Worm (Caenorhabditis elegans): ENCODE measurements around the gene perm-5.

Gene perm-5

DNA sequence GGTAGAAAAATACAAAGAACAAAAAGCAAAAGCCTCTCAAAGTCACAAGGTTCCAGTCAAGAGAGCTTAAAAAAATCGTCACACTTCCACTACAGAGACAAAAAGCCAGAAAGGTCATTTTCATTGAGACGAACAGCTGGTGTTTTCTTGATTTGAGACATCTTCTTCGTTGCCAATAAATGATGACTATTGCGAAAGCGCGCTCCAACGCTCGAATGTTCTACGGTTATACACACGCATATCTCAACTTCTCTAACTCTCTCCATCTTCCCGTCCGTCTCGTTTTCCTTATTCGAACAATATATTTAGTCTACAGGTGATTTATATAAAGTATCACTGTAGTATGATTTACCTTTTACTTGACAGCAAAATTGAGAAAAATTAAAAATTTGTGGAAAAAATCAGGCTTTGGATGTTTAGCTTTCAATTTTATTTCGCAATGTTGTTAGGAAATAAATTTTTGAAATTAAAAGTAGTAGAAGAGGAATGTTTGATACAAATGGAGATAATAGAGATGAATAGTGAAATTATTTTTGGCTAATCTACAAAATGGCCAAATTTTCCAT is 37.8 kb downstream of the perm-5 start (continued):
- peak; percentile 37 for TF ChIP-seq mes-2 (tag; optimal IDR thresholded peaks at IDR 0.05; ENCODE audit: poor library complexity, severe bottlenecking)
- TF ChIP-seq D1046.2 (GFP tag; IDR thresholded peaks at IDR 0.05), result no peak
- 0 out of 2 replicates have a peak, but pooled peaks have one; percentile 19 for TF ChIP-seq arid-1 (GFP tag; conservative IDR thresholded peaks at IDR 0.05)
- no peak for TF ChIP-seq lin-29 (GFP tag; IDR thresholded peaks at IDR 0.05)
- TF ChIP-seq ceh-20 (GFP tag; IDR thresholded peaks at IDR 0.05), result 0 out of 2 replicates have a peak, but pooled peaks have one; percentile 12
- no peak for TF ChIP-seq sdz-12 (GFP tag; optimal IDR thresholded peaks at IDR 0.05)
- peak in 1 of 2 experiments; percentile 5 for TF ChIP-seq daf-16 (GFP tag; optimal IDR thresholded peaks at IDR 0.05)
- peak; percentile 15 for TF ChIP-seq daf-16 (tag; optimal IDR thresholded peaks at IDR 0.05)
- TF ChIP-seq lsy-2 (tag; optimal IDR thresholded peaks at IDR 0.05), result peak in 1 of 2 experiments; percentile 59
- TF ChIP-seq hlh-30 (tag; optimal IDR thresholded peaks at IDR 0.05; ENCODE audit: insufficient read depth), result peak; percentile 47
- TF ChIP-seq nhr-10 (tag; optimal IDR thresholded peaks at IDR 0.05), result no peak
- TF ChIP-seq mxl-3 (GFP tag; optimal IDR thresholded peaks at IDR 0.05), result no peak
- peak; percentile 61 for TF ChIP-seq nhr-25 (tag; optimal IDR thresholded peaks at IDR 0.05; ENCODE audit: borderline replicate concordance, insufficient read depth)

DNA sequence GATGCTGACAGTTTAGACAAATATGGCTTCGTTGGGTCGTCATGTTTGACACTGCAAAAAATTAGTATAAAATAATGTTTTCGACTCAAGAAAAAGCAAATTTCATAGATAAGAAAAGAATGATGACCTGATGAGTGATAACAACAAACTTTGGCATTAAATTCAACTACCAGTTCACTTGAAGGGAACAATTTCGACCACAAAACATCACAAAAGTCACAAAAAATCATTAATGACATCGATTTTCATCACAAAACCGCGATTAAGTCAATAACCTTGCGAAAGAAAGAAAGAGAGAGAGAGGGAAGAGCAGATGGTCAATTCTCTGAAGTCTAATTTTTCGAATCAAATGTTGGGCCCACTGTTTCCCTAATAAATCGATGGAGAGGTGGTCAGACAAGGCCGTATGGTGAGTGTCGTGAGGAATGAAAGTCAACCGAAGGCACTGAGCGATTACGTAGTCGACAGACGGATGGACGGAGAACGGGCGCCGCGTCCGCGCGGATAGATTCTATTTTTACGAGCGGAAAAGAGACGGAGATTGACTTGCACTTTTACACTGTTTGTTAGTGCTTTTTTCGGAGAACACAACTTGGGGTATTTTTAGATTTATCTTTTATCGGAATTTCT is 38.8 kb downstream of the perm-5 start, which contains the start of gene bec-1:
Gene bec-1 (minus strand): TSS at position 51 of the 630 bp plus-strand sequence.
- TF ChIP-seq hlh-11 (tag; optimal IDR thresholded peaks at IDR 0.05), result peak; percentile 31
- TF ChIP-seq ceh-62 (tag; optimal IDR thresholded peaks at IDR 0.05), result no peak
- TF ChIP-seq dpl-1 (GFP tag; optimal IDR thresholded peaks at IDR 0.05), result no peak
- TF ChIP-seq pqm-1 (tag; optimal IDR thresholded peaks at IDR 0.05), result no peak
- no peak for TF ChIP-seq T20F7.1 (GFP tag; optimal IDR thresholded peaks at IDR 0.05)
- TF ChIP-seq rbr-2 (tag; optimal IDR thresholded peaks at IDR 0.05), result no peak
- TF ChIP-seq mxl-3 (GFP tag; optimal IDR thresholded peaks at IDR 0.05), result peak; percentile 40
- TF ChIP-seq madf-9 (GFP tag; conservative IDR thresholded peaks at IDR 0.05), result 0 out of 2 replicates have a peak, but pooled peaks have one; percentile 9
- no peak for TF ChIP-seq daf-16 (GFP tag; optimal IDR thresholded peaks at IDR 0.05)
- peak; percentile 10 for TF ChIP-seq daf-16 (tag; optimal IDR thresholded peaks at IDR 0.05)
- no peak for TF ChIP-seq F10B5.3 (tag; optimal IDR thresholded peaks at IDR 0.05)
- 0 out of 2 replicates have a peak, but pooled peaks have one; percentile 21 for TF ChIP-seq dmd-6 (GFP tag; IDR thresholded peaks at IDR 0.05)
- peak; percentile 19 for TF ChIP-seq aha-1 (tag)
- TF ChIP-seq unc-62 (GFP tag; optimal IDR thresholded peaks at IDR 0.05 in 1 of 2), result peak in 1 of 2 experiments; percentile 28
- TF ChIP-seq unc-62 (tag; optimal IDR thresholded peaks at IDR 0.05), result no peak
- TF ChIP-seq egl-27 (tag; optimal IDR thresholded peaks at IDR 0.05), result no peak
- TF ChIP-seq lir-3 (tag; optimal IDR thresholded peaks at IDR 0.05), result no peak
- no peak for TF ChIP-seq ces-1 (GFP tag; optimal IDR thresholded peaks at IDR 0.05)
- no peak for TF ChIP-seq zip-11 (GFP tag; IDR thresholded peaks at IDR 0.05)
- no peak for TF ChIP-seq aly-2 (tag; optimal IDR thresholded peaks at IDR 0.05)
- no peak for TF ChIP-seq nhr-25 (tag; optimal IDR thresholded peaks at IDR 0.05; ENCODE audit: borderline replicate concordance, insufficient read depth)
- peak; percentile 8 for TF ChIP-seq nhr-28 (tag; optimal IDR thresholded peaks at IDR 0.05)
- TF ChIP-seq Y75B8A.6 (GFP tag; IDR thresholded peaks at IDR 0.05), result no peak
- no peak for TF ChIP-seq nhr-76 (tag; optimal IDR thresholded peaks at IDR 0.05)
- TF ChIP-seq hmg-1.1 (GFP tag; IDR thresholded peaks at IDR 0.05), result 0 out of 2 replicates have a peak, but pooled peaks have one; percentile 10

DNA sequence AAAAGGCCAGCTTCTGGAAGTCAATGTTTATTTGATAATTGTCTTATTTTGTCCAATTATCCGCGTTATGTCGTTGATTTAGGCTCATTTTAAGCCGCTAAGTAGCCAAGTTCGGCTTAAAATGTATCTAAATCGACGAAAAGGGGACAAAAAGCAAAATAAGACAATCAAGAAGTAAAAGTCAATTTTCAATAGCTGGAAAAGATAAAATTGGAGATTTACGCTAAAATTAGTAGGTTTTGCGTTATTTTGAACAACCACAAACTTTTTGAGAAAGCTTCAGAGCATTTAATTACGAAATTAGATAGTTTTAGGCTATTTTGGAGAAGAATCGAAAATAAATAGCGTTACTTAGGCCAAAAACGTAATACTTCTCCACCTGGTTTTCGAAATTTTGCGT is 40.4 kb downstream of the perm-5 start:
- TF ChIP-seq daf-16 (GFP tag; optimal IDR thresholded peaks at IDR 0.05) (no peak), daf-16 (tag; optimal IDR thresholded peaks at IDR 0.05) (peak; percentile 1), hlh-30 (tag; optimal IDR thresholded peaks at IDR 0.05; ENCODE audit: insufficient read depth) (no peak), pqm-1 (tag; optimal IDR thresholded peaks at IDR 0.05) (no peak), arid-1 (GFP tag; conservative IDR thresholded peaks at IDR 0.05) (no peak), aha-1 (tag) (peak; percentile 94), madf-9 (GFP tag; conservative IDR thresholded peaks at IDR 0.05) (no peak), unc-130 (GFP tag; optimal IDR thresholded peaks at IDR 0.05) (no peak), ceh-28 (tag; optimal IDR thresholded peaks at IDR 0.05) (no peak), php-3 (GFP tag; IDR thresholded peaks at IDR 0.05) (no peak)
